Worm (Caenorhabditis elegans) whole organism, late embryonic: Measurements from ENCODE around the gene ceh-53.

ENCODE experiments used
- C08G9.2 ChIP-seq: sonication (generic microtip); optimal IDR thresholded peaks from 2 replicates; lab custom pipeline; 2016; ENCODE audit warnings: mild to moderate bottlenecking, missing genetic modification characterization, moderate library complexity, missing compliant biosample characterization
- K02D7.2 ChIP-seq: sonication (generic microtip); optimal IDR thresholded peaks from 2 replicates; lab custom pipeline; 2017; ENCODE audit warnings: mild to moderate bottlenecking, missing genetic modification characterization, missing compliant biosample characterization
- Y22D7AL.16 ChIP-seq: sonication (generic microtip); optimal IDR thresholded peaks from 2 replicates; lab custom pipeline; 2016; ENCODE audit warnings: missing genetic modification characterization, missing compliant biosample characterization
- ahr-1 ChIP-seq: sonication (generic microtip); optimal IDR thresholded peaks from 2 replicates; lab custom pipeline; 2016; ENCODE audit warnings: missing genetic modification characterization, missing compliant biosample characterization
- ceh-19 ChIP-seq: fragments of 200-800 bp; sonication (Bioruptor generic); optimal IDR thresholded peaks from 2 replicates; lab custom pipeline; 2018; ENCODE audit warnings: mild to moderate bottlenecking, missing genetic modification characterization, missing compliant biosample characterization
- ceh-2 ChIP-seq: sonication (generic microtip); optimal IDR thresholded peaks from 2 replicates; lab custom pipeline; 2016; ENCODE audit warnings: missing genotype, missing genetic modification characterization, missing compliant biosample characterization
- ceh-24 ChIP-seq: sonication (generic microtip); optimal IDR thresholded peaks from 2 replicates; lab custom pipeline; 2016; ENCODE audit warnings: mild to moderate bottlenecking, missing genetic modification characterization, missing compliant biosample characterization
- ceh-31 ChIP-seq: sonication (generic microtip); optimal IDR thresholded peaks from 2 replicates; lab custom pipeline; 2016; ENCODE audit warnings: missing genetic modification characterization, missing compliant biosample characterization
- ceh-34 ChIP-seq: sonication (generic microtip); optimal IDR thresholded peaks from 2 replicates; lab custom pipeline; 2016; ENCODE audit warnings: mild to moderate bottlenecking, missing genetic modification characterization, missing compliant biosample characterization
- ceh-48 ChIP-seq: sonication (generic microtip); optimal IDR thresholded peaks from 2 replicates; lab custom pipeline; 2016; ENCODE audit warnings: missing genetic modification characterization, inconsistent platforms, missing compliant biosample characterization
- ceh-6 ChIP-seq: fragments of 200-800 bp; sonication (Bioruptor generic); optimal IDR thresholded peaks from 2 replicates; lab custom pipeline; 2018; ENCODE audit warnings: mild to moderate bottlenecking, missing genetic modification characterization, missing compliant biosample characterization
- che-1 ChIP-seq: sonication (generic microtip); optimal IDR thresholded peaks from 2 replicates; lab custom pipeline; 2016; ENCODE audit warnings: mild to moderate bottlenecking, missing genetic modification characterization, missing compliant biosample characterization
- dve-1 ChIP-seq: sonication (generic microtip); optimal IDR thresholded peaks from 2 replicates; lab custom pipeline; 2017; ENCODE audit warnings: antibody characterized with exemption, mild to moderate bottlenecking, missing genetic modification characterization, missing compliant biosample characterization
- ets-4 ChIP-seq: sonication (generic microtip); optimal IDR thresholded peaks from 2 replicates; lab custom pipeline; 2016; ENCODE audit warnings: missing genetic modification characterization, missing compliant biosample characterization
- fkh-10 ChIP-seq: fragments of 150-350 bp; optimal IDR thresholded peaks from 2 replicates; lab custom pipeline; 2014; ENCODE audit warnings: missing biosample characterization, missing genetic modification reagents, missing genetic modification characterization
- gmeb-2 ChIP-seq: sonication (generic microtip); optimal IDR thresholded peaks from 2 replicates; lab custom pipeline; 2016; ENCODE audit warnings: missing genetic modification characterization, inconsistent platforms, missing compliant biosample characterization
- hlh-13 ChIP-seq: fragments of 200-800 bp; sonication (Bioruptor generic); optimal IDR thresholded peaks from 2 replicates; lab custom pipeline; 2018; ENCODE audit warnings: mild to moderate bottlenecking, missing genetic modification characterization, missing compliant biosample characterization
- hlh-15 ChIP-seq: sonication (generic microtip); optimal IDR thresholded peaks from 2 replicates; lab custom pipeline; 2016; ENCODE audit warnings: missing genetic modification characterization, missing compliant biosample characterization
- hlh-30 ChIP-seq: sonication (generic microtip); optimal IDR thresholded peaks from 2 replicates; lab custom pipeline; 2017; ENCODE audit warnings: antibody characterized with exemption, missing genetic modification characterization, missing compliant biosample characterization; ENCODE audit not compliant: insufficient read depth
- lim-6 ChIP-seq: sonication (generic microtip); optimal IDR thresholded peaks from 2 replicates; lab custom pipeline; 2016; ENCODE audit warnings: missing genetic modification characterization, missing compliant biosample characterization
- lin-11 ChIP-seq: fragments of 200-800 bp; sonication (Bioruptor generic); optimal IDR thresholded peaks from 2 replicates; lab custom pipeline; 2018; ENCODE audit warnings: mild to moderate bottlenecking, missing genetic modification characterization, missing compliant biosample characterization
- madf-2 ChIP-seq: sonication (generic microtip); optimal IDR thresholded peaks from 2 replicates; lab custom pipeline; 2017; ENCODE audit warnings: missing genetic modification characterization, missing compliant biosample characterization
- mec-3 ChIP-seq: sonication (generic microtip); optimal IDR thresholded peaks from 2 replicates; lab custom pipeline; 2016; ENCODE audit warnings: borderline replicate concordance, missing genetic modification characterization, missing compliant biosample characterization
- nfya-1 ChIP-seq: sonication (generic microtip); optimal IDR thresholded peaks from 2 replicates; lab custom pipeline; 2017; ENCODE audit warnings: missing genetic modification characterization, mild to moderate bottlenecking, missing compliant biosample characterization, antibody characterized with exemption, moderate library complexity
- nhr-11 ChIP-seq: fragments of 150-350 bp; optimal IDR thresholded peaks from 2 replicates; lab custom pipeline; 2014; ENCODE audit warnings: missing biosample characterization, missing genetic modification characterization
- pat-9 ChIP-seq: fragments of 200-800 bp; sonication (Bioruptor generic); optimal IDR thresholded peaks from 2 replicates; lab custom pipeline; 2018; ENCODE audit warnings: mild to moderate bottlenecking, missing genetic modification characterization, moderate library complexity, missing compliant biosample characterization
- pax-1 ChIP-seq: fragments of 150-350 bp; optimal IDR thresholded peaks from 2 replicates; lab custom pipeline; 2014; ENCODE audit warnings: missing biosample characterization, missing genetic modification characterization
- pqm-1 ChIP-seq: sonication (generic microtip); optimal IDR thresholded peaks from 2 replicates; lab custom pipeline; 2016; ENCODE audit warnings: missing genetic modification characterization, missing compliant biosample characterization
- pros-1 ChIP-seq: fragments of 150-350 bp; optimal IDR thresholded peaks from 2 replicates; lab custom pipeline; 2014; ENCODE audit warnings: missing biosample characterization, missing genetic modification reagents, missing genetic modification characterization
- sox-2 ChIP-seq: fragments of 200-800 bp; sonication (Bioruptor generic); IDR thresholded peaks from 2 replicates; pipeline ENCODE4 v1.3.6; 2022; ENCODE audit warnings: missing genetic modification reagents, missing genetic modification characterization, missing compliant biosample characterization
- sox-4 ChIP-seq: sonication (generic microtip); optimal IDR thresholded peaks from 2 replicates; lab custom pipeline; 2017; ENCODE audit warnings: mild to moderate bottlenecking, missing genetic modification characterization, inconsistent platforms, missing compliant biosample characterization
- tbx-2 ChIP-seq: sonication (generic microtip); optimal IDR thresholded peaks from 2 replicates; lab custom pipeline; 2016; ENCODE audit warnings: missing genetic modification characterization, missing compliant biosample characterization
- tbx-7 ChIP-seq: sonication (generic microtip); optimal IDR thresholded peaks from 2 replicates; lab custom pipeline; 2016; ENCODE audit warnings: missing genotype, missing genetic modification characterization, missing compliant biosample characterization
- ttx-3 ChIP-seq: sonication (generic microtip); optimal IDR thresholded peaks from 2 replicates; lab custom pipeline; 2016; ENCODE audit warnings: missing genetic modification reagents, missing genetic modification characterization, missing compliant biosample characterization
- unc-3 ChIP-seq, 2 experiments: fragments of 200-800 bp in 1 of 2; sonication (Bioruptor generic) in 1 of 2; sonication (generic microtip) in 1 of 2; conservative IDR thresholded peaks in 1 of 2; optimal IDR thresholded peaks in 1 of 2; 2 replicates each; pipeline versions ENCODE4 v1.3.6 to Lab custom; 2016 to 2022; ENCODE audit warnings: missing compliant biosample characterization in 2 of 2, missing genetic modification characterization in 2 of 2, missing genetic modification reagents in 1 of 2
- unc-42 ChIP-seq: sonication (generic microtip); optimal IDR thresholded peaks from 2 replicates; lab custom pipeline; 2016; ENCODE audit warnings: missing genotype, missing genetic modification characterization, missing compliant biosample characterization
- unc-55 ChIP-seq: sonication (generic microtip); optimal IDR thresholded peaks from 2 replicates; lab custom pipeline; 2017; ENCODE audit warnings: missing biosample characterization, missing genetic modification reagents, missing genetic modification characterization

ceh-53 gene

DNA sequence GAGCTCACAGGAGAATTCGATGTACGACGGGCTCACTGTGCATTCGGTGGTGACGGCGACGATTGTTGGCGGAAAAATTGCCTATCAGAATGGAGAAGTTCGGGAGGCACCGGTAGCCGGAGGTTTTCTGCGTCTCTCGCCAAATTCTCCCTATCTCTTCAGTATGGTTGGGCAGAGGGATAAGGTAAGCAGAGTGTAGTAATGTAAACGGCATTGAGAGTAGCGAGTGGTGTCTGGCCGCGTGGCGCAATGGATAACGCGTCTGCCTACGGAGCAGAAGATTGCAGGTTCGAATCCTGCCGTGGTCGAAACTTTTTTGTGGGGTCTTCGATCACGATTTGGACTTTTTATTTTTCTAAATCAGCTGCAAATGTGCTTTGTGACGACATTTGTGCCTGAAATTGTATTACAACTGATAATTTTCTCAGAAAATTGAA, 26.6 kb downstream of the ceh-53 start (continued):
- TF ChIP-seq dve-1 (tag; lab: Kevin White, UChicago): peak; percentile 49
- TF ChIP-seq ceh-48 (tag; lab: Kevin White, UChicago): peak; percentile 34
- peak; percentile 40 for TF ChIP-seq ceh-31 (tag; lab: Kevin White, UChicago)
- peak; percentile 54 for TF ChIP-seq ceh-2 (tag; lab: Kevin White, UChicago)
- peak; percentile 50; the same call in 1 of the 2 replicates for TF ChIP-seq unc-3 (GFP tag; conservative IDR thresholded peaks at IDR 0.05; lab: Robert Waterston, UW)
- TF ChIP-seq unc-3 (tag; optimal IDR thresholded peaks at IDR 0.05; lab: Kevin White, UChicago): peak; percentile 34
- peak; percentile 60 for TF ChIP-seq madf-2 (tag; lab: Kevin White, UChicago)
- TF ChIP-seq pax-1 (tag; lab: Kevin White, UChicago): no peak
- peak; percentile 6 for TF ChIP-seq fkh-10
- TF ChIP-seq Y22D7AL.16: peak; percentile 64
- peak; percentile 74 for TF ChIP-seq C08G9.2 (tag; lab: Kevin White, UChicago)
- no peak for TF ChIP-seq nhr-11 (tag; lab: Kevin White, UChicago)
- peak; percentile 72 for TF ChIP-seq che-1 (tag; lab: Kevin White, UChicago)
- TF ChIP-seq unc-42 (tag; lab: Kevin White, UChicago): no peak
- peak; percentile 71 for TF ChIP-seq sox-4
- TF ChIP-seq lim-6 (tag; lab: Kevin White, UChicago): no peak
- peak; percentile 3 for TF ChIP-seq mec-3
- TF ChIP-seq ceh-34 (tag; lab: Kevin White, UChicago): peak; percentile 66
- peak; percentile 76 for TF ChIP-seq ttx-3 (tag; lab: Kevin White, UChicago)
- TF ChIP-seq ahr-1 (tag; lab: Kevin White, UChicago): no peak
- TF ChIP-seq nfya-1 (tag; lab: Kevin White, UChicago): peak; percentile 43
- TF ChIP-seq unc-55 (GFP tag; lab: Kevin White, UChicago): no peak
- TF ChIP-seq tbx-7 (tag; lab: Kevin White, UChicago): peak; percentile 30
- peak; percentile 60 for TF ChIP-seq lin-11 (tag; lab: Kevin White, UChicago)
- TF ChIP-seq pqm-1: peak; percentile 34
- TF ChIP-seq pros-1 (tag; lab: Kevin White, UChicago): no peak
- no peak for TF ChIP-seq ets-4 (tag; lab: Kevin White, UChicago)
- TF ChIP-seq hlh-13 (GFP tag; lab: Kevin White, UChicago): peak; percentile 72

ce11 chrIV:3526144-3526797, 28.3 kb downstream of the ceh-53 start:
- no peak for TF ChIP-seq hlh-15 (tag; lab: Kevin White, UChicago)
- no peak for TF ChIP-seq lin-11 (tag; lab: Kevin White, UChicago)
- TF ChIP-seq gmeb-2 (tag; lab: Kevin White, UChicago): no peak
- no peak for TF ChIP-seq tbx-7 (tag; lab: Kevin White, UChicago)
- no peak for TF ChIP-seq unc-55 (GFP tag; lab: Kevin White, UChicago)
- TF ChIP-seq sox-2 (GFP tag; lab: Robert Waterston, UW): no peak
- no peak for TF ChIP-seq ttx-3 (tag; lab: Kevin White, UChicago)
- TF ChIP-seq ets-4 (tag; lab: Kevin White, UChicago): no peak
- TF ChIP-seq tbx-2: no peak
- TF ChIP-seq ceh-24 (tag; lab: Kevin White, UChicago): no peak
- no peak for TF ChIP-seq Y22D7AL.16

ce11 chrIV:3526831-3527404, 28.9 kb downstream of the ceh-53 start, which contains the start of gene M57.2:
M57.2 (plus strand) TSS chrIV:3527354.
- TF ChIP-seq ceh-6 (GFP tag; lab: Kevin White, UChicago) (no peak), pat-9 (no peak), Y22D7AL.16 (no peak), ceh-48 (tag; lab: Kevin White, UChicago) (no peak), K02D7.2 (tag; lab: Kevin White, UChicago) (no peak), ceh-19 (GFP tag; lab: Kevin White, UChicago) (no peak), pros-1 (tag; lab: Kevin White, UChicago) (no peak), hlh-15 (tag; lab: Kevin White, UChicago) (no peak), hlh-30 (no peak)
